Worm (Caenorhabditis elegans): ENCODE results near the gene W06D11.5.

ce11 chrX:12296392-12296791, 3.5 kb upstream of the W06D11.5 start, which contains the start of gene W06D11.2:
- TF ChIP-seq elt-2 (tag; optimal IDR thresholded peaks at IDR 0.05) (no peak), unc-62 (GFP tag; optimal IDR thresholded peaks at IDR 0.05) (no peak), skn-1 (tag; optimal IDR thresholded peaks at IDR 0.05) (no peak), ztf-4 (tag; optimal IDR thresholded peaks at IDR 0.05) (no peak), fkh-10 (GFP tag; optimal IDR thresholded peaks at IDR 0.05) (no peak), tbx-2 (tag; optimal IDR thresholded peaks at IDR 0.05) (no peak), nhr-28 (tag; optimal IDR thresholded peaks at IDR 0.05) (no peak), nhr-77 (tag; optimal IDR thresholded peaks at IDR 0.05) (no peak), zag-1 (tag; optimal IDR thresholded peaks at IDR 0.05) (no peak), ceh-9 (tag; optimal IDR thresholded peaks at IDR 0.05) (no peak), nfya-1 (tag; optimal IDR thresholded peaks at IDR 0.05; ENCODE audit: insufficient read depth) (no peak), fos-1 (tag; optimal IDR thresholded peaks at IDR 0.05) (no peak), egl-27 (tag; optimal IDR thresholded peaks at IDR 0.05) (no peak)

All from whole organism, L3 larva.